Worm (Caenorhabditis elegans) whole organism, L4 larva: Measurements from ENCODE around the gene lec-5.

ENCODE experiments used
- ama-1 ChIP-seq: fragments of 150-350 bp; optimal IDR thresholded peaks from 2 replicates; lab custom pipeline; 2014; ENCODE audit warnings: inconsistent platforms, mixed read lengths
- ceh-32 ChIP-seq: sonication (generic microtip); optimal IDR thresholded peaks from 2 replicates; lab custom pipeline; 2016; ENCODE audit warnings: mild to moderate bottlenecking, missing genetic modification characterization, missing compliant biosample characterization; ENCODE audit not compliant: poor library complexity
- ceh-82 ChIP-seq: sonication (generic microtip); optimal IDR thresholded peaks from 2 replicates; lab custom pipeline; 2017; ENCODE audit warnings: missing biosample characterization, missing genetic modification characterization
- dpl-1 ChIP-seq: fragments of 150-350 bp; optimal IDR thresholded peaks from 2 replicates; lab custom pipeline; 2014; ENCODE audit warnings: missing biosample characterization, missing genetic modification reagents, missing genetic modification characterization
- lin-39 ChIP-seq: fragments of 150-350 bp; optimal IDR thresholded peaks from 2 replicates; lab custom pipeline; 2014; ENCODE audit warnings: missing biosample characterization, missing genetic modification reagents, missing genetic modification characterization
- lsy-2 ChIP-seq, 2 experiments: fragments of 150-350 bp in 1 of 2; sonication (generic microtip) in 1 of 2; optimal IDR thresholded peaks; 2 replicates each; lab custom pipeline; 2014 to 2017; ENCODE audit warnings: missing biosample characterization in 2 of 2, missing genetic modification characterization in 2 of 2
- mdl-1 ChIP-seq, 2 experiments: fragments of 150-350 bp in 1 of 2; sonication (generic microtip) in 1 of 2; optimal IDR thresholded peaks; 2 replicates each; lab custom pipeline; 2014 to 2017; ENCODE audit warnings: missing biosample characterization in 2 of 2, missing genetic modification characterization in 2 of 2
- pha-4 ChIP-seq, 2 experiments: fragments of 150-350 bp in 1 of 2; fragments of 200-800 bp in 1 of 2; sonication (Bioruptor generic) in 1 of 2; IDR thresholded peaks in 1 of 2; optimal IDR thresholded peaks in 1 of 2; 2 replicates each; pipeline versions ENCODE4 v1.3.6 to Lab custom; 2014 to 2022; ENCODE audit warnings: missing genetic modification characterization in 2 of 2, missing genetic modification reagents in 2 of 2, missing biosample characterization in 1 of 2, missing compliant biosample characterization in 1 of 2
- pqm-1 ChIP-seq: sonication (generic microtip); optimal IDR thresholded peaks from 2 replicates; lab custom pipeline; 2017; ENCODE audit warnings: missing biosample characterization, missing genetic modification characterization
- skn-1 ChIP-seq: fragments of 150-350 bp; optimal IDR thresholded peaks from 2 replicates; lab custom pipeline; 2014; ENCODE audit warnings: missing biosample characterization, missing genetic modification characterization
- tag-97 ChIP-seq: fragments of 200-800 bp; sonication (Bioruptor generic); IDR thresholded peaks from 2 replicates; pipeline ENCODE4 v1.3.6; 2022; ENCODE audit warnings: missing genetic modification characterization, missing compliant biosample characterization
- zip-2 ChIP-seq: fragments of 150-350 bp; optimal IDR thresholded peaks from 2 replicates; lab custom pipeline; 2014; ENCODE audit warnings: missing biosample characterization, missing genetic modification characterization

DNA sequence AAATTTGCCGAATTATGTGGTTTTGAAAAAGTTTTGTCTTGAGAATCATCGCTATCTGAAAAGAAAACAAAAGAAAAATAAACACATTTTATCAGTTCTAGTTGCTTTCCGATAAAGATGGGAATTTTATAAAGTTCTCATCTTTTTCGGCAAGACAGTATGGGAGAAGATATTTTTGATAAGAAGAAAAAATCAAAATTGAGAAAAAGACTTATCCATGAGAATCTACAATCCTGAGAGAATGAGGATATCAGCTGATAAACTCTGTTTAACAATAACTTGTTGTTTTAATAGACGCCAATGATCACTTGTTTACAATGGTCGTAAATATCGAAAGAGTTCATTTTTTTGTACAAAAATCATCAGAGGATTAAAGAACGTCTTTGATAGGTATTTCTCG lies 35.1 kb upstream of the lec-5 start, which contains the start of gene F55C12.6:
- no peak for TF ChIP-seq lsy-2 (tag; optimal IDR thresholded peaks at IDR 0.05; lab: Kevin White, UChicago)
- no peak for TF ChIP-seq ama-1 (lab: Kevin White, UChicago)
- no peak for TF ChIP-seq skn-1 (tag; lab: Kevin White, UChicago)
- no peak for TF ChIP-seq zip-2 (tag; lab: Kevin White, UChicago)
- no peak for TF ChIP-seq ceh-32 (tag; lab: Kevin White, UChicago)
- no peak for TF ChIP-seq dpl-1 (GFP tag; lab: Kevin White, UChicago)
- no peak for TF ChIP-seq ceh-82 (tag; lab: Kevin White, UChicago)
- TF ChIP-seq pqm-1: no peak
- no peak for TF ChIP-seq mdl-1 (tag; optimal IDR thresholded peaks at IDR 0.05; lab: Kevin White, UChicago)
- TF ChIP-seq pha-4 (GFP tag; IDR thresholded peaks at IDR 0.05; lab: Robert Waterston, UW): no peak
- no peak for TF ChIP-seq pha-4 (tag; optimal IDR thresholded peaks at IDR 0.05; lab: Kevin White, UChicago)
- TF ChIP-seq tag-97 (GFP tag; lab: Robert Waterston, UW): no peak
- TF ChIP-seq lin-39 (tag; lab: Kevin White, UChicago): no peak
